Worm (Caenorhabditis elegans) whole organism, young adult: ENCODE results near the gene sri-24.

Experiments used
- B0261.1 ChIP-seq: sonication (generic microtip); optimal IDR thresholded peaks from 2 replicates; lab custom pipeline; 2016; ENCODE audit warnings: mild to moderate bottlenecking, missing genetic modification characterization, moderate library complexity, missing compliant biosample characterization
- F39B2.1 ChIP-seq: fragments of 200-800 bp; sonication (Bioruptor generic); IDR thresholded peaks from 2 replicates; pipeline ENCODE4 v1.3.6; 2022; ENCODE audit warnings: missing genetic modification reagents, missing genetic modification characterization, missing compliant biosample characterization
- T26A5.8 ChIP-seq: sonication (generic microtip); optimal IDR thresholded peaks from 2 replicates; lab custom pipeline; 2016; ENCODE audit warnings: missing genetic modification characterization, missing compliant biosample characterization
- Y53F4B.3 ChIP-seq: fragments of 200-800 bp; sonication (Bioruptor generic); IDR thresholded peaks from 2 replicates; pipeline ENCODE4 v1.3.6; 2022; ENCODE audit warnings: missing genetic modification reagents, missing genetic modification characterization, missing compliant biosample characterization
- Y53G8AR.9 ChIP-seq: fragments of 200-800 bp; sonication (Bioruptor generic); conservative IDR thresholded peaks from 2 replicates; pipeline ENCODE4 v1.3.6; 2022; ENCODE audit warnings: missing genetic modification reagents, missing genetic modification characterization, missing compliant biosample characterization
- Y95B8A.8 ChIP-seq: fragments of 200-800 bp; sonication (Bioruptor generic); IDR thresholded peaks from 2 replicates; pipeline ENCODE4 v1.3.6; 2022; ENCODE audit warnings: missing genetic modification reagents, missing genetic modification characterization, missing compliant biosample characterization
- aptf-2 ChIP-seq: fragments of 200-800 bp; sonication (Bioruptor generic); conservative IDR thresholded peaks from 2 replicates; pipeline ENCODE4 v1.3.6; 2022; ENCODE audit warnings: missing genetic modification reagents, missing genetic modification characterization, missing compliant biosample characterization
- attf-3 ChIP-seq: fragments of 200-800 bp; sonication (Bioruptor generic); conservative IDR thresholded peaks from 2 replicates; pipeline ENCODE4 v1.3.6; 2022; ENCODE audit warnings: missing genetic modification reagents, missing genetic modification characterization, missing compliant biosample characterization
- attf-5 ChIP-seq: fragments of 200-800 bp; sonication (Bioruptor generic); optimal IDR thresholded peaks from 2 replicates; lab custom pipeline; 2018; ENCODE audit warnings: mild to moderate bottlenecking, missing genetic modification characterization, missing compliant biosample characterization
- ccch-3 ChIP-seq: fragments of 200-800 bp; sonication (Bioruptor generic); optimal IDR thresholded peaks from 2 replicates; lab custom pipeline; 2018; ENCODE audit warnings: mild to moderate bottlenecking, missing genetic modification characterization, missing compliant biosample characterization
- ceh-58 ChIP-seq: fragments of 200-800 bp; sonication (Bioruptor generic); IDR thresholded peaks from 2 replicates; pipeline ENCODE4 v1.3.6; 2022; ENCODE audit warnings: missing genetic modification characterization, missing compliant biosample characterization
- ceh-79 ChIP-seq: sonication (generic microtip); optimal IDR thresholded peaks from 2 replicates; lab custom pipeline; 2017; ENCODE audit warnings: mild to moderate bottlenecking, missing genetic modification characterization, missing compliant biosample characterization
- dox-1 ChIP-seq: fragments of 200-800 bp; sonication (Bioruptor generic); IDR thresholded peaks from 2 replicates; pipeline ENCODE4 v1.3.6; 2022; ENCODE audit warnings: missing genetic modification reagents, missing genetic modification characterization, missing compliant biosample characterization
- dpff-1 ChIP-seq: sonication (generic microtip); optimal IDR thresholded peaks from 2 replicates; lab custom pipeline; 2017; ENCODE audit warnings: mild to moderate bottlenecking, missing genetic modification characterization, missing compliant biosample characterization
- egrh-3 ChIP-seq: fragments of 200-800 bp; sonication (Bioruptor generic); IDR thresholded peaks from 2 replicates; pipeline ENCODE4 v1.3.6; 2022; ENCODE audit warnings: missing genetic modification reagents, missing genetic modification characterization, missing compliant biosample characterization
- ekl-4 ChIP-seq: fragments of 200-800 bp; sonication (Bioruptor generic); IDR thresholded peaks from 2 replicates; pipeline ENCODE4 v1.3.6; 2022; ENCODE audit warnings: missing genetic modification reagents, missing genetic modification characterization, missing compliant biosample characterization
- ets-4 ChIP-seq: fragments of 200-800 bp; sonication (Bioruptor generic); optimal IDR thresholded peaks from 2 replicates; lab custom pipeline; 2018; ENCODE audit warnings: mild to moderate bottlenecking, missing genetic modification characterization, missing compliant biosample characterization
- hlh-26 ChIP-seq: fragments of 200-800 bp; sonication (Bioruptor generic); conservative IDR thresholded peaks from 2 replicates; pipeline ENCODE4 v1.3.6; 2022; ENCODE audit warnings: missing genetic modification reagents, missing genetic modification characterization, missing compliant biosample characterization
- hmg-1.2 ChIP-seq: fragments of 200-800 bp; sonication (Bioruptor generic); IDR thresholded peaks from 2 replicates; pipeline ENCODE4 v1.3.6; 2022; ENCODE audit warnings: missing genetic modification reagents, missing genetic modification characterization, missing compliant biosample characterization
- hsf-1 ChIP-seq: fragments of 200-800 bp; sonication (Bioruptor generic); IDR thresholded peaks from 2 replicates; pipeline ENCODE4 v1.3.6; 2022; ENCODE audit warnings: missing genetic modification reagents, missing genetic modification characterization, missing compliant biosample characterization
- lin-26 ChIP-seq: fragments of 200-800 bp; sonication (Bioruptor generic); IDR thresholded peaks from 2 replicates; pipeline ENCODE4 v1.3.6; 2022; ENCODE audit warnings: missing genetic modification reagents, missing genetic modification characterization, missing compliant biosample characterization
- madf-10 ChIP-seq: sonication (generic microtip); optimal IDR thresholded peaks from 2 replicates; lab custom pipeline; 2016; ENCODE audit warnings: mild to moderate bottlenecking, missing genetic modification characterization, missing compliant biosample characterization
- mel-28 ChIP-seq: sonication (generic microtip); optimal IDR thresholded peaks from 2 replicates; lab custom pipeline; 2016; ENCODE audit warnings: borderline replicate concordance, mild to moderate bottlenecking, missing genetic modification characterization, missing compliant biosample characterization
- mes-4 ChIP-seq: sonication (generic microtip); optimal IDR thresholded peaks from 2 replicates; lab custom pipeline; 2016; ENCODE audit warnings: missing genotype, missing genetic modification characterization, missing compliant biosample characterization
- mxl-1 ChIP-seq: sonication (generic microtip); optimal IDR thresholded peaks from 2 replicates; lab custom pipeline; 2016; ENCODE audit warnings: missing genetic modification characterization, missing compliant biosample characterization
- nhr-120 ChIP-seq: fragments of 200-800 bp; sonication (Bioruptor generic); IDR thresholded peaks from 2 replicates; pipeline ENCODE4 v1.3.6; 2022; ENCODE audit warnings: missing genetic modification characterization, missing compliant biosample characterization
- pbrm-1 ChIP-seq: fragments of 200-800 bp; sonication (Bioruptor generic); IDR thresholded peaks from 2 replicates; pipeline ENCODE4 v1.3.6; 2022; ENCODE audit warnings: missing genetic modification reagents, missing genetic modification characterization, missing compliant biosample characterization
- rec-8 ChIP-seq, 2 experiments: sonication (generic microtip); optimal IDR thresholded peaks; 2 replicates each; lab custom pipeline; 2016; ENCODE audit warnings: mild to moderate bottlenecking in 2 of 2, missing genetic modification characterization in 2 of 2, missing genetic modification reagents in 2 of 2, missing genotype in 2 of 2, missing biosample characterization in 1 of 2, missing compliant biosample characterization in 1 of 2, moderate library complexity in 1 of 2
- repo-1 ChIP-seq: sonication (generic microtip); optimal IDR thresholded peaks from 2 replicates; lab custom pipeline; 2017; ENCODE audit warnings: mild to moderate bottlenecking, missing genetic modification characterization, missing compliant biosample characterization
- snpc-1.1 ChIP-seq: sonication (generic microtip); optimal IDR thresholded peaks from 2 replicates; lab custom pipeline; 2017; ENCODE audit warnings: missing genetic modification characterization, mild to moderate bottlenecking, missing compliant biosample characterization, antibody characterized with exemption, moderate library complexity, missing genotype, missing genetic modification reagents; ENCODE audit not compliant: insufficient read depth
- snpc-1.3 ChIP-seq: sonication (generic microtip); optimal IDR thresholded peaks from 2 replicates; lab custom pipeline; 2017; ENCODE audit warnings: missing genetic modification characterization, mild to moderate bottlenecking, missing compliant biosample characterization, antibody characterized with exemption, moderate library complexity, missing genotype, missing genetic modification reagents; ENCODE audit not compliant: insufficient read depth
- snpc-3.4 ChIP-seq: sonication (generic microtip); optimal IDR thresholded peaks from 2 replicates; lab custom pipeline; 2017; ENCODE audit warnings: missing genetic modification characterization, mild to moderate bottlenecking, missing compliant biosample characterization, antibody characterized with exemption, moderate library complexity, missing genotype, missing genetic modification reagents
- tbx-9 ChIP-seq: sonication (generic microtip); optimal IDR thresholded peaks from 2 replicates; lab custom pipeline; 2016; ENCODE audit warnings: borderline replicate concordance, missing genetic modification characterization, inconsistent platforms, missing compliant biosample characterization
- xnd-1 ChIP-seq: sonication (generic microtip); optimal IDR thresholded peaks from 2 replicates; lab custom pipeline; 2016; ENCODE audit warnings: missing genotype, missing genetic modification reagents, missing genetic modification characterization, missing compliant biosample characterization
- ztf-22 ChIP-seq: fragments of 200-800 bp; sonication (Bioruptor generic); optimal IDR thresholded peaks from 2 replicates; lab custom pipeline; 2018; ENCODE audit warnings: mild to moderate bottlenecking, missing genetic modification characterization, moderate library complexity, missing compliant biosample characterization
- ztf-28 ChIP-seq: fragments of 200-800 bp; sonication (Bioruptor generic); IDR thresholded peaks from 2 replicates; pipeline ENCODE4 v1.3.6; 2022; ENCODE audit warnings: missing genetic modification reagents, missing genetic modification characterization, missing compliant biosample characterization

Gene sri-24

ce11 chrV:15238552-15238951, 26.6 kb downstream of the sri-24 start, which contains the start of gene srw-12:
Gene srw-12 (minus strand): TSS chrV:15238652.
- no peak for TF ChIP-seq hlh-26 (GFP tag; lab: Robert Waterston, UW)
- no peak for TF ChIP-seq attf-5 (GFP tag; lab: Kevin White, UChicago)
- no peak for TF ChIP-seq ztf-28 (GFP tag; lab: Robert Waterston, UW)
- no peak for TF ChIP-seq repo-1 (tag; lab: Kevin White, UChicago)
- TF ChIP-seq xnd-1 (tag; lab: Kevin White, UChicago) = no peak
- no peak for TF ChIP-seq madf-10 (tag; lab: Kevin White, UChicago)
- no peak for TF ChIP-seq dox-1 (GFP tag; lab: Robert Waterston, UW)
- no peak for TF ChIP-seq snpc-1.1
- no peak for TF ChIP-seq ceh-79
- TF ChIP-seq T26A5.8 (tag; lab: Kevin White, UChicago) = no peak
- no peak for TF ChIP-seq mel-28 (tag; lab: Kevin White, UChicago)
- no peak for TF ChIP-seq rec-8 (tag; optimal IDR thresholded peaks at IDR 0.05; lab: Kevin White, UChicago)
- TF ChIP-seq snpc-3.4 = no peak
- no peak for TF ChIP-seq lin-26 (GFP tag; lab: Robert Waterston, UW)

ce11 chrV:15240215-15240614, 28.2 kb downstream of the sri-24 start, which contains the start of gene srw-11:
Gene srw-11 (minus strand): TSS chrV:15240315.
- TF ChIP-seq ets-4 (GFP tag; lab: Kevin White, UChicago) = no peak

ce11 chrV:15241259-15241658, 29.3 kb downstream of the sri-24 start, which contains the start of gene chil-12:
Gene chil-12 (plus strand): TSS chrV:15241559.
- TF ChIP-seq B0261.1 (tag; lab: Kevin White, UChicago) = no peak
- no peak for TF ChIP-seq ets-4 (GFP tag; lab: Kevin White, UChicago)
- no peak for TF ChIP-seq ceh-58 (GFP tag; lab: Robert Waterston, UW)
- no peak for TF ChIP-seq dpff-1 (tag; lab: Kevin White, UChicago)
- no peak for TF ChIP-seq pbrm-1 (GFP tag; lab: Robert Waterston, UW)
- TF ChIP-seq ztf-28 (GFP tag; lab: Robert Waterston, UW) = no peak
- no peak for TF ChIP-seq nhr-120 (GFP tag; lab: Robert Waterston, UW)
- no peak for TF ChIP-seq tbx-9 (tag; lab: Kevin White, UChicago)
- TF ChIP-seq ekl-4 (GFP tag; lab: Robert Waterston, UW) = no peak
- TF ChIP-seq F39B2.1 = no peak
- no peak for TF ChIP-seq Y95B8A.8 (GFP tag; lab: Robert Waterston, UW)
- no peak for TF ChIP-seq Y53F4B.3 (GFP tag; lab: Robert Waterston, UW)
- no peak for TF ChIP-seq ztf-22 (GFP tag; lab: Kevin White, UChicago)
- no peak for TF ChIP-seq Y53G8AR.9 (GFP tag; lab: Robert Waterston, UW)
- no peak for TF ChIP-seq snpc-1.3 (tag; lab: Kevin White, UChicago)
- TF ChIP-seq ccch-3 (GFP tag; lab: Kevin White, UChicago) = no peak
- TF ChIP-seq, all 124 proteins: peak for 0

- TF ChIP-seq attf-3 (GFP tag; lab: Robert Waterston, UW) = no peak
- no peak for TF ChIP-seq hsf-1 (GFP tag; lab: Robert Waterston, UW)
- no peak for TF ChIP-seq hmg-1.2 (GFP tag; lab: Robert Waterston, UW)
- no peak for TF ChIP-seq mxl-1 (tag; lab: Kevin White, UChicago)
- TF ChIP-seq Y95B8A.8 (GFP tag; lab: Robert Waterston, UW) = no peak
- TF ChIP-seq mes-4 (tag; lab: Kevin White, UChicago) = no peak
- TF ChIP-seq egrh-3 (GFP tag; lab: Robert Waterston, UW) = no peak
- no peak for TF ChIP-seq aptf-2 (GFP tag; lab: Robert Waterston, UW)
- no peak for TF ChIP-seq snpc-3.4
Measured at ce11 chrV:15244456-15244855, 32.5 kb downstream of the sri-24 start, which contains the start of gene kin-30. Gene kin-30 (plus strand): TSS chrV:15244756.
